Fruit fly (Drosophila melanogaster) whole organism, embryonic: Measurements from ENCODE around the gene Gale.
A peak's percentile ranks its signal among the peaks of the same experiment; 100 is the strongest.

Experiments used
- Aef1 ChIP-seq: fragments of 200-800 bp; sonication (Bioruptor generic); IDR thresholded peaks from 3 replicates; pipeline ENCODE4 v1.3.6; 2022; ENCODE audit warnings: missing biosample characterization, missing genetic modification characterization
- Atf-2 ChIP-seq: fragments of 200-800 bp; sonication (Bioruptor generic); optimal IDR thresholded peaks from 2 replicates; lab custom pipeline; 2016; ENCODE audit warnings: missing biosample characterization, missing genetic modification characterization
- CG10462 ChIP-seq: fragments of 200-800 bp; sonication (Bioruptor generic); optimal IDR thresholded peaks from 2 replicates; lab custom pipeline; 2016; ENCODE audit warnings: missing biosample characterization, missing genetic modification characterization
- CG10959 ChIP-seq: fragments of 200-800 bp; sonication (Bioruptor generic); IDR thresholded peaks from 2 replicates; pipeline ENCODE4 v1.3.6; 2022; ENCODE audit warnings: missing biosample characterization, missing genetic modification characterization
- CG11695 ChIP-seq: fragments of 200-800 bp; sonication (Bioruptor generic); IDR thresholded peaks from 3 replicates; pipeline ENCODE4 v1.3.6; 2022; ENCODE audit warnings: missing biosample characterization, missing genetic modification characterization
- CG12071 ChIP-seq: fragments of 200-800 bp; sonication (Bioruptor generic); optimal IDR thresholded peaks from 3 replicates; lab custom pipeline; 2018; ENCODE audit warnings: missing biosample characterization, mild to moderate bottlenecking, missing genetic modification characterization
- CG12104 ChIP-seq: fragments of 200-800 bp; sonication (Bioruptor generic); optimal IDR thresholded peaks from 3 replicates; lab custom pipeline; 2016; ENCODE audit warnings: missing biosample characterization, missing genetic modification characterization
- CG13775 ChIP-seq: fragments of 200-800 bp; sonication (Bioruptor generic); optimal IDR thresholded peaks from 3 replicates; lab custom pipeline; 2017; ENCODE audit warnings: missing biosample characterization, mild to moderate bottlenecking, missing genetic modification characterization
- CG15601 ChIP-seq: fragments of 200-800 bp; sonication (Bioruptor generic); optimal IDR thresholded peaks from 3 replicates; lab custom pipeline; 2019; ENCODE audit warnings: missing biosample characterization, mild to moderate bottlenecking, missing genetic modification characterization, moderate library complexity
- CG16815 ChIP-seq: fragments of 200-800 bp; sonication (Bioruptor generic); optimal IDR thresholded peaks from 3 replicates; lab custom pipeline; 2017; ENCODE audit warnings: missing biosample characterization, mild to moderate bottlenecking, missing genetic modification characterization
- CG18011 ChIP-seq: fragments of 200-800 bp; sonication (Bioruptor generic); optimal IDR thresholded peaks from 2 replicates; lab custom pipeline; 2017; ENCODE audit warnings: missing biosample characterization, missing genetic modification characterization, mild to moderate bottlenecking, moderate library complexity, missing genotype
- CG30020 ChIP-seq: fragments of 200-800 bp; optimal IDR thresholded peaks from 2 replicates; lab custom pipeline; 2019; ENCODE audit warnings: missing biosample characterization, mild to moderate bottlenecking, missing genetic modification characterization, moderate library complexity
- CG30431 ChIP-seq: fragments of 200-800 bp; sonication (Bioruptor generic); optimal IDR thresholded peaks from 2 replicates; lab custom pipeline; 2017; ENCODE audit warnings: missing biosample characterization, missing genetic modification characterization
- CG4730 ChIP-seq: fragments of 200-800 bp; sonication (Bioruptor generic); IDR thresholded peaks from 2 replicates; pipeline ENCODE4 v1.3.6; 2022; ENCODE audit warnings: missing biosample characterization, missing genetic modification characterization
- CG6765 ChIP-seq: fragments of 200-800 bp; sonication (Bioruptor generic); optimal IDR thresholded peaks from 3 replicates; lab custom pipeline; 2017; ENCODE audit warnings: missing biosample characterization, mild to moderate bottlenecking, missing genetic modification characterization
- CG6791 ChIP-seq: fragments of 200-800 bp; sonication (Bioruptor generic); IDR thresholded peaks from 3 replicates; pipeline ENCODE4 v1.3.6; 2022; ENCODE audit warnings: missing biosample characterization, missing genetic modification characterization; ENCODE audit not compliant: partially characterized antibody
- CG7963 ChIP-seq: fragments of 200-800 bp; sonication (Bioruptor generic); IDR thresholded peaks from 3 replicates; pipeline ENCODE4 v1.3.6; 2022; ENCODE audit warnings: missing biosample characterization, missing genetic modification characterization; ENCODE audit not compliant: partially characterized antibody
- CG8944 ChIP-seq: fragments of 200-800 bp; sonication (Bioruptor generic); optimal IDR thresholded peaks from 3 replicates; lab custom pipeline; 2016; ENCODE audit warnings: missing biosample characterization, missing genetic modification characterization
- CG9727 ChIP-seq: fragments of 200-800 bp; sonication (Bioruptor generic); optimal IDR thresholded peaks from 3 replicates; lab custom pipeline; 2017; ENCODE audit warnings: missing biosample characterization, mild to moderate bottlenecking, missing genetic modification characterization
- CoRest ChIP-seq: fragments of 200-800 bp; sonication (Bioruptor generic); optimal IDR thresholded peaks from 3 replicates; lab custom pipeline; 2018; ENCODE audit warnings: missing biosample characterization, mild to moderate bottlenecking, missing genetic modification characterization, moderate library complexity
- Dfd ChIP-seq, 2 experiments: fragments of >200 bp; optimal IDR thresholded peaks; 2 replicates each; lab custom pipeline; 2017; ENCODE audit warnings: missing biosample characterization in 2 of 2, missing genetic modification characterization in 2 of 2
- Dip3 ChIP-seq: fragments of 200-800 bp; sonication (Bioruptor generic); optimal IDR thresholded peaks from 3 replicates; lab custom pipeline; 2016; ENCODE audit warnings: missing biosample characterization, missing genetic modification characterization
- Ets97D ChIP-seq: fragments of 200-800 bp; sonication (Bioruptor generic); optimal IDR thresholded peaks from 3 replicates; lab custom pipeline; 2016; ENCODE audit warnings: missing biosample characterization, missing genetic modification characterization
- Fer3 ChIP-seq: fragments of 200-800 bp; sonication (Bioruptor generic); optimal IDR thresholded peaks from 2 replicates; lab custom pipeline; 2018; ENCODE audit warnings: missing biosample characterization, mild to moderate bottlenecking, missing genetic modification characterization, moderate library complexity
- Gug ChIP-seq: fragments of 200-800 bp; sonication (Bioruptor generic); IDR thresholded peaks from 4 replicates; pipeline ENCODE4 v1.3.6; 2022; ENCODE audit warnings: missing biosample characterization, missing genetic modification characterization
- Jarid2 ChIP-seq: fragments of 200-800 bp; sonication (Bioruptor generic); optimal IDR thresholded peaks from 3 replicates; lab custom pipeline; 2017; ENCODE audit warnings: mild to moderate bottlenecking, missing biosample characterization, missing genetic modification reagents, missing genetic modification characterization
- Rx ChIP-seq: fragments of 200-800 bp; sonication (Bioruptor generic); IDR thresholded peaks from 2 replicates; pipeline ENCODE4 v1.3.6; 2022; ENCODE audit warnings: missing biosample characterization, missing genetic modification characterization
- Stat92E ChIP-seq, 3 experiments: fragments of >200 bp in 2 of 3; fragments of 200-800 bp in 1 of 3; sonication (Bioruptor generic) in 1 of 3; optimal IDR thresholded peaks; 2 replicates each; lab custom pipeline; 2017 to 2019; ENCODE audit warnings: missing biosample characterization in 3 of 3, missing genetic modification characterization in 3 of 3, mild to moderate bottlenecking in 1 of 3, moderate library complexity in 1 of 3
- ato ChIP-seq: fragments of 200-800 bp; sonication (Bioruptor generic); IDR thresholded peaks from 2 replicates; pipeline ENCODE4 v1.3.6; 2022; ENCODE audit warnings: missing biosample characterization, missing genetic modification characterization; ENCODE audit not compliant: partially characterized antibody
- bab2 ChIP-seq: fragments of 200-800 bp; sonication (Bioruptor generic); optimal IDR thresholded peaks from 2 replicates; lab custom pipeline; 2016; ENCODE audit warnings: missing biosample characterization, missing genetic modification characterization
- bcd ChIP-seq: fragments of 200-800 bp; sonication (Bioruptor generic); optimal IDR thresholded peaks from 2 replicates; lab custom pipeline; 2017; ENCODE audit warnings: missing biosample characterization, mild to moderate bottlenecking, missing genetic modification characterization
- cas ChIP-seq: fragments of 200-800 bp; sonication (Bioruptor generic); IDR thresholded peaks from 2 replicates; pipeline ENCODE4 v1.3.6; 2022; ENCODE audit warnings: missing biosample characterization, missing genetic modification characterization
- cg ChIP-seq: fragments of 200-800 bp; sonication (Bioruptor generic); optimal IDR thresholded peaks from 3 replicates; lab custom pipeline; 2019; ENCODE audit warnings: missing biosample characterization, mild to moderate bottlenecking, missing genetic modification characterization, moderate library complexity
- emc ChIP-seq: fragments of 200-800 bp; sonication (Bioruptor generic); optimal IDR thresholded peaks from 2 replicates; lab custom pipeline; 2016; ENCODE audit warnings: missing biosample characterization, missing genetic modification characterization
- esg ChIP-seq: fragments of 200-800 bp; sonication (Bioruptor generic); conservative IDR thresholded peaks from 2 replicates; pipeline ENCODE4 v1.3.6; 2022; ENCODE audit warnings: missing biosample characterization, missing genetic modification characterization
- fru ChIP-seq: fragments of >200 bp; optimal IDR thresholded peaks from 2 replicates; lab custom pipeline; 2017
- gfzf ChIP-seq: fragments of 200-800 bp; sonication (Bioruptor generic); optimal IDR thresholded peaks from 2 replicates; lab custom pipeline; 2016; ENCODE audit warnings: missing biosample characterization, mild to moderate bottlenecking, missing genetic modification characterization, moderate library complexity
- her ChIP-seq: fragments of 200-800 bp; sonication (Bioruptor generic); optimal IDR thresholded peaks from 2 replicates; lab custom pipeline; 2016; ENCODE audit warnings: missing biosample characterization, missing genetic modification characterization
- ken ChIP-seq: fragments of 200-800 bp; sonication (Bioruptor generic); IDR thresholded peaks from 3 replicates; pipeline ENCODE4 v1.3.6; 2022; ENCODE audit warnings: missing biosample characterization, missing genetic modification characterization
- nerfin-2 ChIP-seq: fragments of 200-800 bp; sonication (Bioruptor generic); IDR thresholded peaks from 2 replicates; pipeline ENCODE4 v1.3.6; 2022; ENCODE audit warnings: missing biosample characterization, missing genetic modification characterization; ENCODE audit not compliant: partially characterized antibody
- phol ChIP-seq: fragments of 200-800 bp; sonication (Bioruptor generic); optimal IDR thresholded peaks from 3 replicates; lab custom pipeline; 2018; ENCODE audit warnings: missing biosample characterization, mild to moderate bottlenecking, missing genetic modification characterization, moderate library complexity
- pita ChIP-seq: fragments of 200-800 bp; sonication (Bioruptor generic); optimal IDR thresholded peaks from 2 replicates; lab custom pipeline; 2017; ENCODE audit warnings: missing biosample characterization, mild to moderate bottlenecking, missing genetic modification characterization
- pros ChIP-seq: fragments of 200-800 bp; sonication (Bioruptor generic); optimal IDR thresholded peaks from 3 replicates; lab custom pipeline; 2019; ENCODE audit warnings: missing biosample characterization, mild to moderate bottlenecking, missing genetic modification characterization, moderate library complexity
- ro ChIP-seq: fragments of 200-800 bp; sonication (Bioruptor generic); IDR thresholded peaks from 2 replicates; pipeline ENCODE4 v1.3.6; 2022; ENCODE audit warnings: missing biosample characterization, missing genetic modification characterization
- slou ChIP-seq: fragments of 200-800 bp; sonication (Bioruptor generic); optimal IDR thresholded peaks from 3 replicates; lab custom pipeline; 2016; ENCODE audit warnings: missing biosample characterization, missing genetic modification characterization
- sob ChIP-seq: fragments of 200-800 bp; sonication (Bioruptor generic); IDR thresholded peaks from 2 replicates; pipeline ENCODE4 v1.3.6; 2022; ENCODE audit warnings: missing biosample characterization, missing genetic modification characterization
- unc-4 ChIP-seq: fragments of 200-800 bp; sonication (Bioruptor generic); IDR thresholded peaks from 2 replicates; pipeline ENCODE4 v1.3.6; 2022; ENCODE audit warnings: missing biosample characterization, missing genetic modification characterization; ENCODE audit not compliant: partially characterized antibody
- unpg ChIP-seq: fragments of 200-800 bp; sonication (Bioruptor generic); optimal IDR thresholded peaks from 3 replicates; lab custom pipeline; 2018; ENCODE audit warnings: missing biosample characterization, mild to moderate bottlenecking, missing genetic modification characterization, moderate library complexity
- vvl ChIP-seq: fragments of 200-800 bp; sonication (Bioruptor generic); IDR thresholded peaks from 2 replicates; pipeline ENCODE4 v1.3.6; 2022; ENCODE audit warnings: missing biosample characterization, missing genetic modification characterization

The Gale gene

dm6 chr3L:642146-642864 is 6.0 kb upstream of the Gale start:
- TF ChIP-seq ro (GFP tag; lab: Robert Waterston, UW) (peak; percentile 41; the same call in 1 of the 2 replicates), Dfd (GFP tag; optimal IDR thresholded peaks at IDR 0.05; lab: Kevin White, UChicago) (no peak), Dip3 (GFP tag; lab: Kevin White, UChicago) (no peak), CG30431 (GFP tag; lab: Kevin White, UChicago) (peak; percentile 18), CoRest (tag; lab: Kevin White, UChicago) (peak; percentile 75), her (GFP tag; lab: Kevin White, UChicago) (no peak), CG10462 (GFP tag; lab: Kevin White, UChicago) (peak; percentile 22), esg (peak; percentile 42), CG9727 (GFP tag; lab: Kevin White, UChicago) (peak; percentile 61), bcd (GFP tag; lab: Kevin White, UChicago) (peak; percentile 48), gfzf (no peak), fru (lab: Kevin White, UChicago) (no peak), Atf-2 (GFP tag; lab: Kevin White, UChicago) (no peak), Stat92E (GFP tag; optimal IDR thresholded peaks at IDR 0.05; lab: Kevin White, UChicago) (no peak), Fer3 (tag; lab: Kevin White, UChicago) (peak; percentile 32), CG16815 (GFP tag; lab: Kevin White, UChicago) (peak; percentile 43), bab2 (no peak), phol (tag; lab: Kevin White, UChicago) (peak; percentile 81), Ets97D (GFP tag; lab: Kevin White, UChicago) (no peak), CG15601 (tag; lab: Kevin White, UChicago) (peak; percentile 49), Gug (GFP tag; lab: Robert Waterston, UW) (0 out of 4 replicates have a peak, but pooled peaks have one; percentile 16), CG18011 (GFP tag; lab: Kevin White, UChicago) (peak; percentile 0), vvl (peak; percentile 12; the same call in 1 of the 2 replicates), CG12104 (GFP tag; lab: Kevin White, UChicago) (peak; percentile 41), unpg (GFP tag; lab: Kevin White, UChicago) (peak; percentile 60), CG6791 (GFP tag; lab: Robert Waterston, UW) (no peak), ato (GFP tag; lab: Robert Waterston, UW) (no peak), pita (GFP tag; lab: Kevin White, UChicago) (no peak), nerfin-2 (GFP tag; lab: Robert Waterston, UW) (no peak), cg (GFP tag; lab: Kevin White, UChicago) (no peak), CG13775 (GFP tag; lab: Kevin White, UChicago) (peak; percentile 58), CG8944 (GFP tag; lab: Kevin White, UChicago) (no peak), CG4730 (GFP tag; lab: Robert Waterston, UW) (peak; percentile 15; the same call in 1 of the 2 replicates), CG6765 (GFP tag; lab: Kevin White, UChicago) (peak; percentile 35), Rx (GFP tag; lab: Robert Waterston, UW) (no peak), cas (no peak), ken (GFP tag; lab: Robert Waterston, UW) (0 out of 3 replicates have a peak, but pooled peaks have one; percentile 46), CG10959 (GFP tag; lab: Robert Waterston, UW) (0 out of 2 replicates have a peak, but pooled peaks have one; percentile 15), Aef1 (GFP tag; lab: Robert Waterston, UW) (no peak), CG11695 (GFP tag; lab: Robert Waterston, UW) (peak; percentile 20; the same call in 1 of the 3 replicates), unc-4 (GFP tag; lab: Robert Waterston, UW) (no peak), sob (GFP tag; lab: Robert Waterston, UW) (no peak), Jarid2 (GFP tag; lab: Kevin White, UChicago) (peak; percentile 1), CG7963 (GFP tag; lab: Robert Waterston, UW) (no peak), emc (GFP tag; lab: Kevin White, UChicago) (no peak), slou (no peak), CG12071 (GFP tag; lab: Kevin White, UChicago) (no peak), CG30020 (peak; percentile 26), pros (GFP tag; lab: Kevin White, UChicago) (no peak)
